Worm (Caenorhabditis elegans): Measurements from ENCODE around the gene clec-6.

The clec-6 gene

ce11 chrIII:4930154-4930679 lies 43.0 kb upstream of the clec-6 start, which contains the start of gene set-2:
set-2 (minus strand) TSS chrIII:4930204.
- peak; percentile 82 for TF ChIP-seq ceh-91 (GFP tag; IDR thresholded peaks at IDR 0.05)
- peak; percentile 77 for TF ChIP-seq tlf-1 (GFP tag; optimal IDR thresholded peaks at IDR 0.05)
- TF ChIP-seq ets-4 (GFP tag; optimal IDR thresholded peaks at IDR 0.05) = no peak
- TF ChIP-seq mxl-1 (tag; optimal IDR thresholded peaks at IDR 0.05) = no peak
- no peak for TF ChIP-seq F55B11.4 (tag; optimal IDR thresholded peaks at IDR 0.05; ENCODE audit: borderline replicate concordance, insufficient read depth)
- no peak for TF ChIP-seq atf-7 (tag; optimal IDR thresholded peaks at IDR 0.05)
- TF ChIP-seq egl-44 (GFP tag; IDR thresholded peaks at IDR 0.05) = peak; percentile 69; the same call in 1 of the 2 replicates
- TF ChIP-seq ztf-28 (GFP tag; IDR thresholded peaks at IDR 0.05) = peak; percentile 81; the same call in 1 of the 2 replicates
- TF ChIP-seq attf-3 (GFP tag; conservative IDR thresholded peaks at IDR 0.05) = peak; percentile 66
- TF ChIP-seq ZK185.1 (tag; optimal IDR thresholded peaks at IDR 0.05; ENCODE audit: poor library complexity, severe bottlenecking) = peak; percentile 93
- TF ChIP-seq nhr-80 (tag; optimal IDR thresholded peaks at IDR 0.05) = peak; percentile 30
- peak; percentile 65; the same call in 1 of the 2 replicates for TF ChIP-seq pbrm-1 (GFP tag; IDR thresholded peaks at IDR 0.05)
- peak; percentile 77 for TF ChIP-seq madf-8 (GFP tag; conservative IDR thresholded peaks at IDR 0.05)
- TF ChIP-seq die-1 (tag; optimal IDR thresholded peaks at IDR 0.05) = no peak
- peak; percentile 3 for TF ChIP-seq him-1 (tag; optimal IDR thresholded peaks at IDR 0.05)
- TF ChIP-seq ztf-26 (tag; optimal IDR thresholded peaks at IDR 0.05) = no peak
- TF ChIP-seq tbx-9 (tag; optimal IDR thresholded peaks at IDR 0.05; ENCODE audit: borderline replicate concordance) = no peak
- TF ChIP-seq snpc-1.1 (tag; optimal IDR thresholded peaks at IDR 0.05; ENCODE audit: insufficient read depth) = peak; percentile 40
- TF ChIP-seq F57C9.4 (tag; optimal IDR thresholded peaks at IDR 0.05) = no peak
- no peak for TF ChIP-seq ceh-79 (tag; optimal IDR thresholded peaks at IDR 0.05)
- TF ChIP-seq somi-1 (GFP tag; optimal IDR thresholded peaks at IDR 0.05) = no peak
- peak; percentile 89 for TF ChIP-seq Y95B8A.8 (GFP tag; IDR thresholded peaks at IDR 0.05)
- peak; percentile 72 for TF ChIP-seq B0019.2 (GFP tag; conservative IDR thresholded peaks at IDR 0.05)
- no peak for TF ChIP-seq sdz-38 (tag; optimal IDR thresholded peaks at IDR 0.05)
- peak; percentile 81 for TF ChIP-seq rcor-1 (GFP tag; IDR thresholded peaks at IDR 0.05)
- TF ChIP-seq nfya-1 (tag; optimal IDR thresholded peaks at IDR 0.05; ENCODE audit: borderline replicate concordance, insufficient read depth) = no peak
- TF ChIP-seq Y79H2A.3 (GFP tag; conservative IDR thresholded peaks at IDR 0.05) = no peak
- TF ChIP-seq ztf-25 (GFP tag; IDR thresholded peaks at IDR 0.05) = peak; percentile 87
- no peak for TF ChIP-seq mel-28 (tag; optimal IDR thresholded peaks at IDR 0.05; ENCODE audit: borderline replicate concordance)
- peak; percentile 97 for TF ChIP-seq lin-54 (GFP tag; optimal IDR thresholded peaks at IDR 0.05)
- peak; percentile 78 for TF ChIP-seq snpc-3.4 (tag; optimal IDR thresholded peaks at IDR 0.05)
- no peak for TF ChIP-seq hmg-20 (GFP tag; IDR thresholded peaks at IDR 0.05)
- no peak for TF ChIP-seq F49E8.2 (tag; optimal IDR thresholded peaks at IDR 0.05; ENCODE audit: insufficient read depth)
- TF ChIP-seq nhr-90 (tag; optimal IDR thresholded peaks at IDR 0.05) = no peak
- TF ChIP-seq ztf-22 (GFP tag; optimal IDR thresholded peaks at IDR 0.05) = no peak
- TF ChIP-seq F10E7.11 (tag; optimal IDR thresholded peaks at IDR 0.05) = peak; percentile 38
- peak; percentile 86 for TF ChIP-seq let-526 (GFP tag; IDR thresholded peaks at IDR 0.05)
- no peak for TF ChIP-seq C06A6.2 (GFP tag; conservative IDR thresholded peaks at IDR 0.05)
- TF ChIP-seq F22D6.2 (tag; optimal IDR thresholded peaks at IDR 0.05) = peak; percentile 43
- peak; percentile 29; the same call in 1 of the 2 replicates for TF ChIP-seq attf-6 (GFP tag; IDR thresholded peaks at IDR 0.05)
- TF ChIP-seq snpc-1.3 (tag; optimal IDR thresholded peaks at IDR 0.05; ENCODE audit: insufficient read depth) = peak; percentile 60
- peak; percentile 28 for TF ChIP-seq lin-40 (tag; optimal IDR thresholded peaks at IDR 0.05)
- TF ChIP-seq ekl-4 (GFP tag; IDR thresholded peaks at IDR 0.05) = peak; percentile 65; the same call in 1 of the 2 replicates
- TF ChIP-seq xnd-1 (tag; optimal IDR thresholded peaks at IDR 0.05) = peak; percentile 58
- peak; percentile 52 to 80 for TF ChIP-seq rec-8 (tag; optimal IDR thresholded peaks at IDR 0.05)
- TF ChIP-seq nfya-2 (GFP tag; IDR thresholded peaks at IDR 0.05) = no peak
- TF ChIP-seq hlh-12 (tag; optimal IDR thresholded peaks at IDR 0.05) = no peak
